Fruit fly (Drosophila melanogaster) whole organism, prepupa: ENCODE data around the gene Aos1.

Experiments used
- Blimp-1 ChIP-seq: fragments of 200-800 bp; sonication (Bioruptor generic); optimal IDR thresholded peaks from 3 replicates; lab custom pipeline; 2017; ENCODE audit warnings: missing biosample characterization, missing genetic modification characterization, mild to moderate bottlenecking, moderate library complexity, missing genetic modification reagents
- CG10631 ChIP-seq: fragments of 200-800 bp; sonication (Bioruptor generic); optimal IDR thresholded peaks from 2 replicates; lab custom pipeline; 2016; ENCODE audit warnings: missing biosample characterization, missing genetic modification characterization
- CG11294 ChIP-seq: fragments of 200-800 bp; sonication (Bioruptor generic); IDR thresholded peaks from 2 replicates; pipeline ENCODE4 v1.3.6; 2022; ENCODE audit warnings: missing biosample characterization, missing genetic modification characterization
- CG15336 ChIP-seq: fragments of 200-800 bp; sonication (Bioruptor generic); IDR thresholded peaks from 2 replicates; pipeline ENCODE4 v1.3.6; 2022; ENCODE audit warnings: missing biosample characterization, missing genetic modification characterization
- CG1621 ChIP-seq: fragments of 200-800 bp; sonication (Bioruptor generic); optimal IDR thresholded peaks from 3 replicates; lab custom pipeline; 2018; ENCODE audit warnings: missing biosample characterization, mild to moderate bottlenecking, missing genetic modification characterization
- CG31627 ChIP-seq: fragments of 200-800 bp; sonication (Bioruptor generic); optimal IDR thresholded peaks from 3 replicates; lab custom pipeline; 2016; ENCODE audit warnings: missing biosample characterization, missing genetic modification characterization
- CG32006 ChIP-seq: fragments of 200-800 bp; sonication (Bioruptor generic); optimal IDR thresholded peaks from 3 replicates; lab custom pipeline; 2017; ENCODE audit warnings: missing biosample characterization, mild to moderate bottlenecking, missing genetic modification characterization
- CG34406 ChIP-seq: fragments of 200-800 bp; sonication (Bioruptor generic); optimal IDR thresholded peaks from 3 replicates; lab custom pipeline; 2016; ENCODE audit warnings: missing biosample characterization, missing genetic modification characterization
- CG3919 ChIP-seq: fragments of 200-800 bp; sonication (Bioruptor generic); optimal IDR thresholded peaks from 3 replicates; lab custom pipeline; 2016; ENCODE audit warnings: missing biosample characterization, missing genetic modification characterization
- CG6163 ChIP-seq: fragments of 200-800 bp; sonication (Bioruptor generic); IDR thresholded peaks from 3 replicates; pipeline ENCODE4 v1.3.6; 2022; ENCODE audit warnings: missing biosample characterization, missing genetic modification characterization
- CG8119 ChIP-seq: fragments of 200-800 bp; sonication (Bioruptor generic); IDR thresholded peaks from 3 replicates; pipeline ENCODE4 v1.3.6; 2022; ENCODE audit warnings: missing biosample characterization, missing genetic modification characterization
- CG8632 ChIP-seq: fragments of 200-800 bp; sonication (Bioruptor generic); optimal IDR thresholded peaks from 3 replicates; lab custom pipeline; 2016; ENCODE audit warnings: missing biosample characterization, missing genetic modification characterization
- CG9139 ChIP-seq: fragments of 200-800 bp; sonication (Bioruptor generic); optimal IDR thresholded peaks from 3 replicates; lab custom pipeline; 2017; ENCODE audit warnings: missing biosample characterization, mild to moderate bottlenecking, missing genetic modification characterization
- Eip78C ChIP-seq: fragments of 200-800 bp; sonication (Bioruptor generic); peaks from one replicate; lab custom pipeline; 2016; ENCODE audit warnings: missing biosample characterization, missing genetic modification characterization
- Ets96B ChIP-seq: fragments of 200-800 bp; optimal IDR thresholded peaks from 2 replicates; lab custom pipeline; 2019; ENCODE audit warnings: missing biosample characterization, mild to moderate bottlenecking, missing genetic modification characterization, moderate library complexity
- Gug ChIP-seq: fragments of 200-800 bp; sonication (Bioruptor generic); IDR thresholded peaks from 2 replicates; pipeline ENCODE4 v1.3.6; 2022; ENCODE audit warnings: missing biosample characterization, missing genetic modification characterization
- Lpt ChIP-seq: fragments of 200-800 bp; sonication (Bioruptor generic); optimal IDR thresholded peaks from 3 replicates; lab custom pipeline; 2016; ENCODE audit warnings: missing biosample characterization, missing genetic modification characterization
- Met ChIP-seq: fragments of 200-800 bp; sonication (Bioruptor generic); optimal IDR thresholded peaks from 3 replicates; lab custom pipeline; 2016; ENCODE audit warnings: missing biosample characterization, missing genetic modification characterization
- Sox14 ChIP-seq: fragments of 200-800 bp; sonication (Bioruptor generic); optimal IDR thresholded peaks from 3 replicates; lab custom pipeline; 2016; ENCODE audit warnings: missing biosample characterization, missing genetic modification characterization
- Sox15 ChIP-seq: fragments of 200-800 bp; sonication (Bioruptor generic); optimal IDR thresholded peaks from 3 replicates; lab custom pipeline; 2016; ENCODE audit warnings: missing biosample characterization, missing genetic modification characterization
- achi ChIP-seq: fragments of 200-800 bp; sonication (Bioruptor generic); optimal IDR thresholded peaks from 3 replicates; lab custom pipeline; 2016; ENCODE audit warnings: missing biosample characterization, missing genetic modification characterization
- acj6 ChIP-seq: fragments of 200-800 bp; sonication (Bioruptor generic); optimal IDR thresholded peaks from 3 replicates; lab custom pipeline; 2016; ENCODE audit warnings: missing biosample characterization, missing genetic modification characterization
- cyc ChIP-seq: fragments of 200-800 bp; sonication (Bioruptor generic); optimal IDR thresholded peaks from 3 replicates; lab custom pipeline; 2016; ENCODE audit warnings: missing biosample characterization, missing genetic modification characterization
- dac ChIP-seq: fragments of 200-800 bp; sonication (Bioruptor generic); optimal IDR thresholded peaks from 2 replicates; lab custom pipeline; 2017; ENCODE audit warnings: missing biosample characterization, mild to moderate bottlenecking, missing genetic modification characterization
- eg ChIP-seq: fragments of 200-800 bp; sonication (Bioruptor generic); IDR thresholded peaks from 3 replicates; pipeline ENCODE4 v1.3.6; 2022; ENCODE audit warnings: missing biosample characterization, missing genetic modification characterization
- esn ChIP-seq: fragments of 200-800 bp; sonication (Bioruptor generic); optimal IDR thresholded peaks from 2 replicates; lab custom pipeline; 2016; ENCODE audit warnings: missing biosample characterization, mild to moderate bottlenecking, missing genetic modification characterization, moderate library complexity
- fd59A ChIP-seq: fragments of 200-800 bp; sonication (Bioruptor generic); optimal IDR thresholded peaks from 2 replicates; lab custom pipeline; 2017; ENCODE audit warnings: missing biosample characterization, mild to moderate bottlenecking, missing genetic modification characterization, missing genetic modification reagents
- fd85E ChIP-seq: fragments of 200-800 bp; sonication (Bioruptor generic); optimal IDR thresholded peaks from 3 replicates; lab custom pipeline; 2016; ENCODE audit warnings: missing biosample characterization, missing genetic modification characterization
- fkh ChIP-seq: fragments of 200-800 bp; sonication (Bioruptor generic); optimal IDR thresholded peaks from 3 replicates; lab custom pipeline; 2017; ENCODE audit warnings: missing biosample characterization, mild to moderate bottlenecking, missing genetic modification characterization, moderate library complexity
- lz ChIP-seq: fragments of 200-800 bp; sonication (Bioruptor generic); optimal IDR thresholded peaks from 3 replicates; lab custom pipeline; 2016; ENCODE audit warnings: missing biosample characterization, missing genetic modification characterization
- pdm3 ChIP-seq: fragments of 200-800 bp; sonication (Bioruptor generic); optimal IDR thresholded peaks from 3 replicates; lab custom pipeline; 2016; ENCODE audit warnings: missing biosample characterization, missing genetic modification characterization
- spab ChIP-seq: fragments of 200-800 bp; sonication (Bioruptor generic); optimal IDR thresholded peaks from 2 replicates; lab custom pipeline; 2017; ENCODE audit warnings: missing biosample characterization, mild to moderate bottlenecking, missing genetic modification characterization, missing genetic modification reagents
- ss ChIP-seq, 2 experiments: fragments of 200-800 bp; sonication (Bioruptor generic); optimal IDR thresholded peaks; 2 replicates in 1 of 2; 3 replicates in 1 of 2; lab custom pipeline; 2017 to 2018; ENCODE audit warnings: mild to moderate bottlenecking in 2 of 2, missing biosample characterization in 2 of 2, missing genetic modification characterization in 2 of 2, moderate library complexity in 1 of 2
- topi ChIP-seq: fragments of 200-800 bp; sonication (Bioruptor generic); optimal IDR thresholded peaks from 3 replicates; lab custom pipeline; 2016; ENCODE audit warnings: missing biosample characterization, missing genetic modification characterization

Aos1 gene

DNA sequence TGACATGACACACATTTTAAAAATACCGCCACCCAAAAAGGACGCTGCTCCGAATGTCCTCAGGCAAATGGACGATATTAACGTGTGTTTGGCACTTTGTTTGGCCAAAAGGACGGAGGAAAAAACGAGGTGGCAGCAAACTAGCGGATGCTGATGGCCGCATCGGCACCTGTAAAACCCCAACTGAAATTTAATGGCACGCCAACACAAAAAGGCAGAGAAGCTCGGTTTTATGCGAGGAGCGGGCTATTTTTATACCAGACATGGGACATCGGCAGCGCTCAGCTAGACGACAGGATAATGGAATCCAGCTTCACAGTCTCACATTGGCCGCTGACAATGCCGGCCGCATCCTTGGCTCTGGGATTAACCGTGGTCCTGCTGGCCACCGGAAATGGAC is 47.7 kb downstream of the Aos1 start, which contains the start of gene Sol1:
Gene Sol1 (plus strand): TSS at position 301 of the 400 bp plus-strand sequence.
- no peak for TF ChIP-seq CG34406
- no peak for TF ChIP-seq CG11294 (GFP tag; lab: Robert Waterston, UW)
- TF ChIP-seq ss (GFP tag; optimal IDR thresholded peaks at IDR 0.05; lab: Kevin White, UChicago): no peak

DNA sequence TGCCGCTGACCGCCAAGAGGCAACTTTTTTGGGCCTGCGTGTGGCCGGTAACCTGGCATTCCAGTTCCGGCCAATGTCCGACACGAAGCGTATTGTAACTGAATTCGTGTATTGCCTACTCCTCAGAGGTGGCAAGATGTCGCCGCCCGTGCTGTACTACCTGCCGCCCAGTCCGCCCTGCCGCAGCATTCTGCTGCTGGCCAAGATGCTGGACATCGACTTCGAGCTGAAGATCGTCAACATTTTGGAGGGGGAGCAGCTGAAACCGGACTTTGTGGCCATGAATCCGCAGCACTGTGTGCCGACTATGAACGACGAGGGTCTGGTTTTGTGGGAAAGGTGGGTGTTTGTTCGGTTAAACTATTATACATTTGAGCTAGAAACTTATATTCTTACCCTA is 49.3 kb downstream of the Aos1 start:
- TF ChIP-seq Lpt (GFP tag; lab: Kevin White, UChicago) (peak; percentile 24), eg (GFP tag; lab: Robert Waterston, UW) (0 out of 3 replicates have a peak, but pooled peaks have one; percentile 18), Sox15 (GFP tag; lab: Kevin White, UChicago) (no peak), achi (GFP tag; lab: Kevin White, UChicago) (no peak), pdm3 (GFP tag; lab: Kevin White, UChicago) (no peak)

DNA sequence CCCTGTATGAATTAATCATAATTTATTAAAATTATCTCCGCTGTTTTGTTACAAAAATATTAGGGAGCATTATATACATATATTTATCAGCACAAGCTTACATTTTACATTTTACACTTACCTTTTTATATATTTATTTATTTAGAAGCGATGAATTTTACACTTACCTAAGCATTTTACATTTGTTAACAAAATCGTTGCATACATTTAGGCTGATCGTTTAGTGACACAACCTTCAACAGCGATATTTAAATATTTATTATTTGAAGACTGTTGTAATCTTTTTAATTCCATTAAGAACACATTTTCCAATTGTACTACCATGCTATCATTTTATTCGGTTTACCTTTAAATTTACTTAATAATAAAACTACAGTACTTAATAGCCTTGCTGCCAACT is 49.8 kb downstream of the Aos1 start:
- TF ChIP-seq Ets96B (tag; lab: Kevin White, UChicago): no peak
- no peak for TF ChIP-seq acj6 (GFP tag; lab: Kevin White, UChicago)
- peak; percentile 71 for TF ChIP-seq Eip78C
- no peak for TF ChIP-seq spab (GFP tag; lab: Kevin White, UChicago)
- no peak for TF ChIP-seq CG3919 (GFP tag; lab: Kevin White, UChicago)
- peak; percentile 73 for TF ChIP-seq fkh (GFP tag; lab: Kevin White, UChicago)
- no peak for TF ChIP-seq cyc
- TF ChIP-seq Sox14 (GFP tag; lab: Kevin White, UChicago): no peak
- no peak for TF ChIP-seq Lpt (GFP tag; lab: Kevin White, UChicago)
- no peak for TF ChIP-seq eg (GFP tag; lab: Robert Waterston, UW)

DNA sequence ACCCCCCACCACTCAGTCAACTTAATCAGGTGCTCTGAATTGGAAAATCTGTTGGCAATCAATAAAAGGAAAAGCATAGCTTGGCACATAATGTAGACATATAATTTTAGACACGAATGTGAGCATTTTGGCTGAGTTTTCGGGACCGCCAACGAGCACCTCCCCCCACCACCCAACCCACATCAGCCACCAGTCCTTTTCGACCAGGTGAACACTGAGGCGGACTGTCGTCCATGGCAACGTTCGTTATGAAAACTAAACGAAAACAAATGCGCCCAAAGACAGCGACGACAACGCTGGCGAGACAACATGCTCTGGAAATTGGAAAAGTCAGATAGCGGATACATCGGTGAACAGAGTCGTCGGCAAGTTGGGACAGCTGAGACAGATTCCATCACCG is 50.6 kb downstream of the Aos1 start, which contains the start of gene GstD11:
Gene GstD11 (plus strand): TSS at position 301 of the 400 bp plus-strand sequence.
- TF ChIP-seq CG9139 (GFP tag; lab: Kevin White, UChicago) (no peak), Met (GFP tag; lab: Kevin White, UChicago) (no peak), cyc (no peak), dac (GFP tag; lab: Kevin White, UChicago) (no peak), CG15336 (no peak), Eip78C (no peak), topi (GFP tag; lab: Kevin White, UChicago) (no peak), acj6 (GFP tag; lab: Kevin White, UChicago) (no peak), CG10631 (GFP tag; lab: Kevin White, UChicago) (no peak), CG1621 (tag; lab: Kevin White, UChicago) (no peak), esn (GFP tag; lab: Kevin White, UChicago) (no peak), CG32006 (no peak), Gug (GFP tag; lab: Robert Waterston, UW) (no peak), CG8632 (GFP tag; lab: Kevin White, UChicago) (no peak), CG8119 (GFP tag; lab: Robert Waterston, UW) (no peak)

DNA sequence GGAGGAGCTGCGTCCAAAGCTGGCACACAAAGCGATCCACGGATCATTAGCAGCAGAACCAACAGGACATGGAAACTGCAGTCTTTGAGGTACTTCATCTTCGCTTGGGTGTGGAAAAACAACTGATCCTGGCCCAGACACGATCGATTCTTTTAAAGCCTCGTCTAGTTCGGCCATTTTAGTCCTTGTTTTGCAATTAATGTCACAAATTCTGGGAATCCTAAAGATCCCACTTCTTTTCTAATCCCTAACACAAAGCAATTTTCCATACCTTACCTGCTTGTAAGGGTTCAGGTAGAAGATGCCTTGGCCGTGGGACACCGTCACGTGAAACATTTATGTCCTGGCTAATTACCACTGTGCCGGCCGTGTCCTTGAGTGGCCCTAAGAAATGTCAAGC is 51.1 kb downstream of the Aos1 start, which contains the start of gene CG10035:
Gene CG10035 (minus strand): TSS at position 129 of the 400 bp plus-strand sequence.
- TF ChIP-seq Sox14 (GFP tag; lab: Kevin White, UChicago): no peak
- no peak for TF ChIP-seq CG6163 (GFP tag; lab: Robert Waterston, UW)
- TF ChIP-seq CG31627 (GFP tag; lab: Kevin White, UChicago): no peak
- TF ChIP-seq fd59A (GFP tag; lab: Kevin White, UChicago): no peak
- TF ChIP-seq Eip78C: no peak
- no peak for TF ChIP-seq spab (GFP tag; lab: Kevin White, UChicago)
- no peak for TF ChIP-seq Met (GFP tag; lab: Kevin White, UChicago)
- no peak for TF ChIP-seq ss (GFP tag; optimal IDR thresholded peaks at IDR 0.05; lab: Kevin White, UChicago)
- no peak for TF ChIP-seq Blimp-1 (GFP tag; lab: Kevin White, UChicago)
- no peak for TF ChIP-seq CG8119 (GFP tag; lab: Robert Waterston, UW)
- TF ChIP-seq achi (GFP tag; lab: Kevin White, UChicago): no peak
- no peak for TF ChIP-seq fkh (GFP tag; lab: Kevin White, UChicago)
- no peak for TF ChIP-seq CG32006
- TF ChIP-seq fd85E (GFP tag; lab: Kevin White, UChicago): no peak
- TF ChIP-seq CG1621 (tag; lab: Kevin White, UChicago): no peak
- TF ChIP-seq lz (GFP tag; lab: Kevin White, UChicago): no peak
- TF ChIP-seq CG10631 (GFP tag; lab: Kevin White, UChicago): no peak
